Fruit fly (Drosophila melanogaster) S2 (cell line): ENCODE measurements around the gene Est-Q.

ENCODE experiments used
- CG8478 ChIP-seq: fragments of >200 bp; optimal IDR thresholded peaks from 2 replicates; lab custom pipeline; 2018
- CTCF ChIP-seq, 2 experiments: fragments of >200 bp; optimal IDR thresholded peaks; 2 replicates each; lab custom pipeline; 2018

DNA sequence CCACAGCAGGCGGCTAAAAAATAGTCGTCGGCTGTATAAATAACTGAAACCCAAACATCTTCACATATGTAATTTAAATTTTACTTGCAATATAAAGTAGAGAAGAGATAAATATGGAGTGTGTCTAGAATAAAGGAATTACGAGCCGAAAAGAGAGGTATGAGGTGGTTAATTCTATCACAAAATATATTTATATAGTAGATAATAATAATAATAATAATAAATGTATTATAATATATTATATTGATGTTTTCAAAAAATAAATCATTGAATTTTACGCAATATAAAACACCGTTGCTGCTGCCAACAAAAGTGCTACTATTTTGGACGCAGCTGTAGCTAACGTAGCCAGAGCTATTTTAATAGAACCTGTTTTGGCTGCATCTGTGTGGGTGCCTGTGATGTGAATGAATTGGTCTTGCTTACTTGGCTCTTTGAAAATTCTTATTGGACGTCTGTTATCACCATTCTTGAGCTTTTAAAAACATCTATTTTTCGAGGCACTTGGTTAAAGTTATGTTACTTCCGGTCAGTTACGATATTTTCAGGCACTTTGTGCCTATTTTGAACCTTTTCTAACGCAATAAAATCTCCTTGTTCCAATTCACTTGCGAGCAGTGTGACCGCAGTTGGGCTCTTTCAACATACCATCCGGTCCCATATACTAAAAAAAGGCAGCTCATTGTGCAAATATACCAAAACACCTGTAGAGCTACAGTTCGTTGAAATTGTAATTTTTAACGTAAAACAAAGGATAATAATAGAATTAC lies 4.2 kb upstream of the Est-Q start, which contains the start of gene Hr78:
- TF ChIP-seq CG8478 (lab: Kevin White, UChicago) (no peak), CTCF (optimal IDR thresholded peaks at IDR 0.05; lab: Kevin White, UChicago) (no peak)
